Fruit fly (Drosophila melanogaster): ENCODE data around the gene Qsox4.
A peak's percentile ranks its signal among the peaks of the same experiment; 100 is the strongest.

Qsox4 gene

dm6 chr3R:23725711-23726349 lies 23.3 kb downstream of the Qsox4 start (continued):
- TF ChIP-seq CG18599 (GFP tag; optimal IDR thresholded peaks at IDR 0.05) = peak; percentile 66

- TF ChIP-seq CG3065 (GFP tag; optimal IDR thresholded peaks at IDR 0.05) (peak; percentile 13), Ets65A (GFP tag) (peak; percentile 76), CG9609 (GFP tag; optimal IDR thresholded peaks at IDR 0.05) (peak; percentile 43), E2f2 (GFP tag; IDR thresholded peaks at IDR 0.05) (peak; percentile 56; the same call in 1 of the 2 replicates), CG9876 (GFP tag; optimal IDR thresholded peaks at IDR 0.05) (peak; percentile 1), CG17568 (GFP tag; optimal IDR thresholded peaks at IDR 0.05) (peak; percentile 25), sc (optimal IDR thresholded peaks at IDR 0.05) (no peak), sc (GFP tag; optimal IDR thresholded peaks at IDR 0.05) (no peak), lilli (GFP tag; optimal IDR thresholded peaks at IDR 0.05) (peak; percentile 93), CG10654 (GFP tag; optimal IDR thresholded peaks at IDR 0.05) (peak; percentile 61), luna (GFP tag; optimal IDR thresholded peaks at IDR 0.05) (peak; percentile 1), CG10431 (GFP tag; optimal IDR thresholded peaks at IDR 0.05) (no peak), CG14710 (tag; optimal IDR thresholded peaks at IDR 0.05) (peak; percentile 35), corto (GFP tag; optimal IDR thresholded peaks at IDR 0.05) (peak; percentile 11), run (tag; optimal IDR thresholded peaks at IDR 0.05) (peak; percentile 60), ranshi (GFP tag; IDR thresholded peaks at IDR 0.05) (peak; percentile 73), toy (GFP tag; IDR thresholded peaks at IDR 0.05) (peak; percentile 59), ken (GFP tag; IDR thresholded peaks at IDR 0.05) (peak; percentile 64; the same call in 1 of the 3 replicates), ERR (GFP tag; optimal IDR thresholded peaks at IDR 0.05) (peak; percentile 47), Usf (GFP tag; optimal IDR thresholded peaks at IDR 0.05) (peak; percentile 64), CG17328 (GFP tag; IDR thresholded peaks at IDR 0.05) (peak; percentile 67), Nf-YC (tag; optimal IDR thresholded peaks at IDR 0.05) (peak; percentile 35), Side (GFP tag; optimal IDR thresholded peaks at IDR 0.05) (peak; percentile 73), slp2 (GFP tag; optimal IDR thresholded peaks at IDR 0.05) (peak; percentile 61), CG10274 (GFP tag; optimal IDR thresholded peaks at IDR 0.05) (peak; percentile 27), Ada2b (GFP tag; IDR thresholded peaks at IDR 0.05) (peak; percentile 85), YL-1 (GFP tag; optimal IDR thresholded peaks at IDR 0.05) (no peak), CG4617 (GFP tag; optimal IDR thresholded peaks at IDR 0.05; ENCODE audit: borderline replicate concordance) (peak; percentile 16), pita (GFP tag; optimal IDR thresholded peaks at IDR 0.05) (no peak), dmrt11E (tag; optimal IDR thresholded peaks at IDR 0.05) (peak; percentile 5), CG17186 (GFP tag; optimal IDR thresholded peaks at IDR 0.05) (no peak), MTF-1 (GFP tag; optimal IDR thresholded peaks at IDR 0.05; ENCODE audit: borderline replicate concordance) (no peak), esg (GFP tag; conservative IDR thresholded peaks at IDR 0.05) (peak; percentile 70), CG15011 (GFP tag; optimal IDR thresholded peaks at IDR 0.05) (peak; percentile 82), Mad (GFP tag; optimal IDR thresholded peaks at IDR 0.05) (peak; percentile 49), dati (GFP tag; IDR thresholded peaks at IDR 0.05) (no peak), otp (GFP tag; IDR thresholded peaks at IDR 0.05) (peak; percentile 79; the same call in 2 of the 3 replicates), bcd (GFP tag; optimal IDR thresholded peaks at IDR 0.05) (peak; percentile 82), CG42726 (GFP tag; IDR thresholded peaks at IDR 0.05; ENCODE audit: partially characterized antibody) (no peak), CG9437 (GFP tag; optimal IDR thresholded peaks at IDR 0.05) (peak; percentile 23), CG6854 (GFP tag; optimal IDR thresholded peaks at IDR 0.05) (peak; percentile 78), CG16815 (GFP tag; optimal IDR thresholded peaks at IDR 0.05) (peak; percentile 66), CG13775 (GFP tag; optimal IDR thresholded peaks at IDR 0.05) (peak; percentile 81), gro (GFP tag; optimal IDR thresholded peaks at IDR 0.05) (peak; percentile 66), lbe (GFP tag; optimal IDR thresholded peaks at IDR 0.05) (peak; percentile 52), CG12659 (GFP tag; optimal IDR thresholded peaks at IDR 0.05) (peak; percentile 86), btn (GFP tag; optimal IDR thresholded peaks at IDR 0.05) (peak; percentile 1)
These were observed 24.2 kb downstream of the Qsox4 start for dm6 chr3R:23726740-23727139.

Data from whole organism, embryonic.